Fruit fly (Drosophila melanogaster) whole organism, larva: Measurements from ENCODE around the gene CG4199.

Experiments used
- noc ChIP-seq: fragments of 200-800 bp; sonication (Bioruptor generic); optimal IDR thresholded peaks from 3 replicates; lab custom pipeline; 2019; ENCODE audit warnings: missing biosample characterization, mild to moderate bottlenecking, missing genetic modification characterization, moderate library complexity

CG4199 gene

dm6 chrX:2073325-2073724 is at the start of gene CG4199:
Gene CG4199 (minus strand): TSS chrX:2073483.
- TF ChIP-seq noc (tag; lab: Kevin White, UChicago): no peak

dm6 chrX:2121716-2122601 is 48.7 kb upstream of the CG4199 start:
- TF ChIP-seq noc (tag; lab: Kevin White, UChicago): peak; percentile 6

DNA sequence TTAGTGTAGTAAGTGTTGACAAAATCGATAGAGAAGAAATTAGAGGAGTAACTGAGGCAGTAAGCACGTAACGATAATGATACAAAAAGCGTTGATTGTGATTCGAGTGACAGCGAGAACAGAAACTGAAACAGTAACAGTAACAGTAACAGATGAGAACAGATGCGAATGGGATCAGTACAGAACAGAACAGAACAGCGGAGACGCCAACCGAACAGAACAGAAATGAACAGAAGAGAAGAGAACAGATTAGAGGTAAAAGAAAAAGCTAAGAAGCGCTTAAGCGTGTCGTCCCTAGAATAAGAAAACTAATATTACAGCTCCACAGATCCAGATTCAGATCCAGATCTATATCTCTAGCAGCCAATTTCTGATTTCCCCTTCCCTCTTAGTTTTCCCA is 39.4 kb upstream of the CG4199 start:
- TF ChIP-seq noc (tag; lab: Kevin White, UChicago): no peak

dm6 chrX:2108639-2109038 is 35.4 kb upstream of the CG4199 start:
- TF ChIP-seq noc (tag; lab: Kevin White, UChicago): no peak

DNA sequence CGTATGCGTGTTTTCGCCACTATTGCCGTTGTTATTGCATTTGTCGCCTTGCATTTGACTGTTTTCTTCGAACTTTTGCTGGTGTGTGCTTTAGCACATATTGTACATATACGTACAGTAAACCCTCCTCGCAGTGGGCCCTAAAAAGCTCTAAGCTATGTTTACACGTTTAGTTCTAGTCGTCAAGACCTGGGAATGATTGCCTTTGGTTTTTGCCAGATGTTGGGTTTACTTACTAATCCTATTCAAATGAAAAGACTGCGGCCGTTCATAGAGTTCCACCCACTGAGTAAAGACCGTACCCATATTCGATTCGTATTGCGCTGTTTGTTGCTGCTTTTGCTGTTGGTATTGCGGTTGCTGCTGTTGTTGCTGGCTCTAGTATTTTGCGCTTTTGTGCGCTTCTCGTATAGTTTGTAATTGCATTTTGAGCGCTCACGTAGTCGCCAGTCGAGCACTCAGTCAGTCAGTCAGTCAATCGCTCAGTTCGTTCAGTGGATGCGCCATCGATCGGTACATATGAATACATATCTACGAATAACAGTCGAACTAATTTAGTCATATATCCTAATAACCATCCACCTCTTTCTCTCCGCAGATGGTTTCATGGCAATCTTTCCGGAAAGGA is 34.6 kb upstream of the CG4199 start:
- TF ChIP-seq noc (tag; lab: Kevin White, UChicago): no peak

DNA sequence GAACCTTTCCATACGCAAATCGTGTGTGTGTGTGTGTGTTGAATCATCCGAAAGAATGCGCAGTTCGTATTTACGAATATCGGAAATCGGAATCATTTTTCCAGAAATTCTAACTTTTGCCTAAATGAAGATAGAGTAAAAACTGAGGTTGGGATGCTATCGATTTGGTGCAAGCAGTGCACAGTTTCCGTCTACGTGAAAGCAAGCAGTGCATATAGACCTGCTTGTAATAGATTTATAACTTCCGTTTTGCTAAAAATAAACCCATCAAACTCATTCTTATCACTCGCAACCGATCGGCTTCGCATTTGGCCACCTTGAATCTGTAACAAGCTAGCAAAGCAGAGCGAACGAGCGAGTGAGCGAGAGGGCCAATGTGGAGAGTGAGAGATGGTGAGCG is 33.1 kb upstream of the CG4199 start:
- no peak for TF ChIP-seq noc (tag; lab: Kevin White, UChicago)

DNA sequence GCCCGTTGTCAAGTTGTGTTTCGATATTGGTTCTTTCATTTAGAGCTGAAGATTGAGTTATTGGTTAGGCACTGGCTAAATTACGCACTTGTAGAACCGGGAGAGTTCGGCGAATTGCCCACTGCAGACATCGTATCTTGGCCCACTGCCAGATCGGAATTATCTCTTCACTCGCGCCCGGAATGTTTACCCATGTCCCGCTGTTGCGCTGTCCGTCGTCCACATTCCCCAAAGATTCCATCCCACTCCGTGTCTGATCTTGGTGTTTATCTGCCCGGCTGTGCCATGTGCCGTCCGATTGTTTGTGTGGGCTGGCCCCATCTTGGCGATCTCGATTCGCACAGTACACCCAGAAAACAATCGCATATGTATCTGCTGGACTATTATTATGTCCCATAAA is 31.1 kb upstream of the CG4199 start:
- no peak for TF ChIP-seq noc (tag; lab: Kevin White, UChicago)

DNA sequence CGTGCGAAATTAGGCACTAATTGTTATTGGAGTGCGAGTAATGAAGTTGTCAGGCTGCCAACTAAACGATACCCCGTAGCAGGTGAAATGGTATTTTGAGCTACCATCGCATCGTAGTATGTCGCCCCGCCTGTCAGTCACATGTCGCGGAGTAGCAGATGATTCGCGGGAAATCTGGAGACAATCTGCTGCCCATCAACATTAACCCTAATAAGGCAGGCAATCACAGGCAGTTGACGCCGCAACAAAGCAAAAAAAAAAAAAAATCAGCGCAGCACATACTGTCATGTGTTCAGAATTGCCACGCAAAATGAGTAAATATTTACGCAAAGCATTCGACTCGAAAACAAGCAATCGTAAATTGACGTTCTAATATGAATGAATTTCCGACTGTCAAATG is 30.6 kb upstream of the CG4199 start:
- TF ChIP-seq noc (tag; lab: Kevin White, UChicago): no peak

DNA sequence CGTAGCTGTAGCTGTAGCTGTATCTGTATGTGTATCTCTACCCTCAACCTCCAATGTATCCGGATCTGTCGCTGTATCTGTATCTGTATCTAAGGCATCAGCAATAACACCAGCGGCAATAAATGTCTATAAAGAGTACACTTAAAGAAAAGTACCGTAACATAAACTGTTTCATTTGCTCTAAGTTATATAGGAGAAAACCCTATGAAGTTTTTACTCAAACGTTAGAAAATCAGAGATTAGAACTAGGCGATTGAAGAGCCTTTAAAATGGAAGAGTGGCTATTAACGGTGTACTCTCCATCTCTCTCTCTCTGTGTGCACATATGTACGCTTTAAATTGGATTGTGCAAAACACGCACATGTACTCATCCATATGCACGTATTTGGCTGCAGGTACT is 25.0 kb upstream of the CG4199 start:
- TF ChIP-seq noc (tag; lab: Kevin White, UChicago): no peak

DNA sequence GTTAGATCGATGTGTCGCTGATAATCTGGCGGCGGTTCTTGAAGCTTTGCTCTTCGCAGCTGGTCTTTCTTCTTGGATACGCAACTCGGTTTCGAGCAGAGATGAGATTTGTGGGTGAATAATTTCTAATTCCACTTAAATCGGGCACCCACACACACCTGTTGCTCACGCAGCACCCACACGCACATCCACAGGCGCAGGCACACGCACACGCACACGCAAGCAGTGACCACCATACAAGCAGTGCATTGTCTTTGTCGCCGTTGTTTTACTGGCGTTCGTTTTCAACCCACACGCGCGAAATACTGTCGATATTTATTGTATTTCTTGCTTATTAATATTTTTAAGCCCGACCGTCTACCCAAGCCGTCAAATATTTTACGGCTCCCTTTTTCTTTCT is 23.1 kb upstream of the CG4199 start:
- no peak for TF ChIP-seq noc (tag; lab: Kevin White, UChicago)

DNA sequence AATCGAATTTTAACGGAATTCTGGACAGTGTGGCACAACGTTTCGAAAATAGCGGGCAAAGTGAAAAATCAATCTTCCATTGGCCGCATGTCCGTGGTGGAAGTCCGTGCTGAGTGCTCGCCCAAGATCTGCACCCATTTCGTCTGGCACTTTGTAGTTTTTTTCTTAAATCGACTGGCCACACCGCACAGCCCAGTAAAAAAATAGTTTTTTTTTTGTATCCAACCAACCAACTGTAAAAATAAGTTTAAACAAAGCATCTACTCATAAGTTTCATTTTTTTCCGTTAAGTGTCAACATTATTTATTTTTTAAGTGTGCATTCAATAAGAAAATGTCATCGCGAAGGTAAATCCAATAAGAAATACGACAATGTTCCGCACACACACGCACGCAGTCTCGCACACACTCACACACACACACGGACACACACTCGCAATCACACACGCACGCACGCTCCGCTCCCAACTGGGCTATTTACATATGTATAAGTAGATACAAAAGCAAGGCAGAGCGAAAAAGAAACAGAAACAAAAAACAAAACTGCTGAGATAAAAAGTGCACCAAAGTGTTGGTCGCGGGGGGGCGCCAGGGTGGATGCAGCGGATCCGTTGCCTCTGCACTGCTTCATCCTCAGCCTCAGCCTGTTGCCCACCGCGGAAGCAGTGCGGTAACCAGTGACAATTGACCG is 20.9 kb upstream of the CG4199 start, which contains the start of gene csw:
csw (plus strand) TSS at position 163 of the 690 bp plus-strand sequence.
- TF ChIP-seq noc (tag; lab: Kevin White, UChicago): peak; percentile 12

DNA sequence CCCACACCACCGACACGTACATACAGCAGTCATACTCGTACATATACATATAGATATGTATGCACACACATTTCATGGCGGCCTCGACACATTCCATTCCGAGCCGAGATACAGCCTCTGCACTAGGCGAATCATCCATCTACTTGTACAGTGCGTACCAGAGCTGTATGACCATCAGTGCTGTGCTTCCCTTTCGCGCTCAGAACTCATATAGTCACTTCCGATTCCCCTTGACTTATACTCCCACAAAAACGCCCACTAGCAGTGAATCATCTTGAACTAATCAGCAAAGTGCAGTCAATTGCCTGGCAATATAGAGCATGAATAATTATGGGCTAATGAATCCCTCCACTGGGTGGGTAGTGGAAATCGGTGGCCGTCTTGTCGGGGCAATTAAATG is 16.5 kb upstream of the CG4199 start:
- no peak for TF ChIP-seq noc (tag; lab: Kevin White, UChicago)

DNA sequence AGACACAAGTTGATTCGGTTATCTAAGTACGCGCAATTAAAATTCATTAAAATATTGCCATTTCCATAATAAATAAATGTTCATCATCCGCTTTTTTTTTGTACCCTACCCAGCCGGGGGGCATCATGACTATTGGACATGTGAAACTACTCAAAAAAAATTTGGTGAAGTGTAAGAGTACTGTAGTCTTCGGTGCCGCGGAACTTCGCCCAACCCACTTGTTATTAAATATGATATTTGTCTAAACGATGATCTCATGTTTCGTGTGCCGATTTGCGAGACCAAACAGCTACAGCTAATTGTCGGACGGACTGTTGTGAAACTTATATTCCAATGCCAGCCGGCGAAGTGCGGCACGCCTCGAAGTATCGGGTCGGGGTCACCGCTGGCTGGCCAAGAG is 15.5 kb upstream of the CG4199 start:
- TF ChIP-seq noc (tag; lab: Kevin White, UChicago): no peak

- TF ChIP-seq noc (tag; lab: Kevin White, UChicago): peak; percentile 18
Measured at dm6 chrX:2087501-2087900, 14.2 kb upstream of the CG4199 start.

dm6 chrX:2083678-2084162 is 10.4 kb upstream of the CG4199 start:
- TF ChIP-seq noc (tag; lab: Kevin White, UChicago): peak; percentile 43

DNA sequence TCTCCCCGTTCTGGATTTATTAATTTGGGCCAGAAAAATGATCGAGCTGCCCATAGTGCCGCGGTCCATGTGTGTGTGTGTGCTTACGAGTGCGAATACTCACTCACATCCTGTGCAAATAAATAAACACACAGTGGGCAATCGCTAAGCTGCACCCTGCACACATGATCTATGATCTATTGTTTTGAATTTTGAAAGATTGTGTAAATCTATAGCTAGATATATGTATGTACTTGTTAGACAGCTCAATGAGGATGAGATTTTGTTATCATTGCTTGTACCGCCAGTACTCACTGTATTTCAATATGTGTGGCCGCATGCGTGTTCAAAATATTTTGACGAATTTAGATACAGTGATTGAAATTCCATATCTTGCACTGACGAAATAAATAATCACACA is 9.8 kb upstream of the CG4199 start:
- peak; percentile 91 for TF ChIP-seq noc (tag; lab: Kevin White, UChicago)
